Fruit fly (Drosophila melanogaster): Measurements from ENCODE around the gene CG10096.

Gene CG10096

DNA sequence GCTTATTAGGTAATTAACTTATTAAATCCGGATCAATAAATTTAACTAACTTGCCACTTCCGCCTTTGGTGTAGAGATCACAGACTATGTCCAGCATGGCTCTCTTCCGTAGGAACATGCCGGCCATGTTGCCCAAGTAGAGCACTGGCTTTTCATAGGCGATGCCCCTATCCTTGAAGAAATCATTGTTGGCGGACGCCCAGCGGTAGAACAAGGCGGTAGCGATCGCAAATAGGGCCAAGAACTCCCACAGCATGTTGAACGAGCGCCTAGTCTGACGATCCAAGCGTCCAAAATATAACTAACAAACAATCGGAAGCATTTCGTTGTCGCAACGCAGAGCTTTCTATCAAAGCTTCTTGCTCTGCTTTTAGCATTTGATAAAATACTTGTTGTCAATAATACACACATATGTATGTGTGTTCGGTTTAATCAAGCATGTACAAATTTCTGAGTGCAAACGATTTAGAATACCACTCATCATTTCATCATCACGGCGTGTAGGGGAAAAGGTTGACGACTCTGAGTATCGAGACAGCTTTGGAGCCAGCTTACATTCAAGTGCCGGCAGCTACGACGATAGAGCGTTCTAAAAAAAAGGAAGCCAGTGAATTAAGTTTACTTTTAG, 3.0 kb upstream of the CG10096 start, which contains the start of gene Cyp9f3 (continued):
- TF ChIP-seq CG10147 (GFP tag; optimal IDR thresholded peaks at IDR 0.05): no peak
- TF ChIP-seq Pdp1 (GFP tag; optimal IDR thresholded peaks at IDR 0.05): peak in 1 of 2 experiments; percentile 17
- no peak for TF ChIP-seq Xrp1 (GFP tag; IDR thresholded peaks at IDR 0.05)
- no peak for TF ChIP-seq sd (tag; optimal IDR thresholded peaks at IDR 0.05)
- no peak for TF ChIP-seq toy (GFP tag; IDR thresholded peaks at IDR 0.05)
- TF ChIP-seq CG31388 (GFP tag; optimal IDR thresholded peaks at IDR 0.05): no peak
- no peak for TF ChIP-seq vvl (GFP tag; IDR thresholded peaks at IDR 0.05)
- no peak for TF ChIP-seq disco-r (GFP tag; optimal IDR thresholded peaks at IDR 0.05)
- no peak for TF ChIP-seq CG15601 (tag; optimal IDR thresholded peaks at IDR 0.05)
- no peak for TF ChIP-seq tgo (GFP tag; IDR thresholded peaks at IDR 0.05)
- peak; percentile 54 for TF ChIP-seq Jarid2 (GFP tag; optimal IDR thresholded peaks at IDR 0.05)
- no peak for TF ChIP-seq Med (GFP tag)
- TF ChIP-seq fd96Cb (tag; optimal IDR thresholded peaks at IDR 0.05): no peak
- TF ChIP-seq CG3838 (GFP tag; optimal IDR thresholded peaks at IDR 0.05): peak; percentile 10
- TF ChIP-seq HmgD (GFP tag; optimal IDR thresholded peaks at IDR 0.05): no peak
- TF ChIP-seq tap (tag; optimal IDR thresholded peaks at IDR 0.05): no peak
- TF ChIP-seq CG17912 (GFP tag; optimal IDR thresholded peaks at IDR 0.05): no peak
- no peak for TF ChIP-seq CG18764 (GFP tag; optimal IDR thresholded peaks at IDR 0.05)
- TF ChIP-seq CG13424 (tag; optimal IDR thresholded peaks at IDR 0.05): no peak
- TF ChIP-seq Side (GFP tag; optimal IDR thresholded peaks at IDR 0.05): no peak
- TF ChIP-seq CoRest (tag; optimal IDR thresholded peaks at IDR 0.05): no peak
- no peak for TF ChIP-seq Hr3 (GFP tag; optimal IDR thresholded peaks at IDR 0.05)
- no peak for TF ChIP-seq Eip74EF (GFP tag; optimal IDR thresholded peaks at IDR 0.05)
- no peak for TF ChIP-seq CG6654 (GFP tag; optimal IDR thresholded peaks at IDR 0.05)
- TF ChIP-seq Taf1 (GFP tag; IDR thresholded peaks at IDR 0.05): no peak
- TF ChIP-seq NC2α (GFP tag; optimal IDR thresholded peaks at IDR 0.05): no peak
- TF ChIP-seq crp (GFP tag; optimal IDR thresholded peaks at IDR 0.05): no peak
- TF ChIP-seq Sry-δ (GFP tag; optimal IDR thresholded peaks at IDR 0.05): no peak
- no peak for TF ChIP-seq CG9817 (tag; optimal IDR thresholded peaks at IDR 0.05)
- TF ChIP-seq CG15514 (GFP tag; optimal IDR thresholded peaks at IDR 0.05): peak; percentile 3
- TF ChIP-seq CG16779 (GFP tag; IDR thresholded peaks at IDR 0.05): no peak
- no peak for TF ChIP-seq CG30403 (GFP tag; optimal IDR thresholded peaks at IDR 0.05)
- no peak for TF ChIP-seq CG31365 (tag; optimal IDR thresholded peaks at IDR 0.05)
- TF ChIP-seq Ptx1 (GFP tag; IDR thresholded peaks at IDR 0.05): no peak
- no peak for TF ChIP-seq tin (GFP tag; optimal IDR thresholded peaks at IDR 0.05)
- TF ChIP-seq CG7786 (GFP tag; optimal IDR thresholded peaks at IDR 0.05): no peak
- no peak for TF ChIP-seq dati (GFP tag; IDR thresholded peaks at IDR 0.05)
- no peak for TF ChIP-seq CG6254 (GFP tag; optimal IDR thresholded peaks at IDR 0.05)
- no peak for TF ChIP-seq CG17385 (GFP tag; optimal IDR thresholded peaks at IDR 0.05)
- no peak for TF ChIP-seq dmrt99B (tag; optimal IDR thresholded peaks at IDR 0.05)
- no peak for TF ChIP-seq Usf (GFP tag; optimal IDR thresholded peaks at IDR 0.05)
- no peak for TF ChIP-seq zfh2 (GFP tag; optimal IDR thresholded peaks at IDR 0.05)
- no peak for TF ChIP-seq dmrt11E (tag; optimal IDR thresholded peaks at IDR 0.05)
- no peak for TF ChIP-seq BEAF-32 (GFP tag; optimal IDR thresholded peaks at IDR 0.05)
- no peak for TF ChIP-seq gsb (GFP tag; IDR thresholded peaks at IDR 0.05)
- peak; percentile 88 for TF ChIP-seq z (GFP tag; IDR thresholded peaks at IDR 0.05)
- TF ChIP-seq CG13287 (GFP tag; IDR thresholded peaks at IDR 0.05; ENCODE audit: partially characterized antibody): peak; percentile 25; the same call in 1 of the 2 replicates
- TF ChIP-seq Sin3A (optimal IDR thresholded peaks at IDR 0.05): no peak
- peak; percentile 53 for TF ChIP-seq exex (tag; optimal IDR thresholded peaks at IDR 0.05)
- TF ChIP-seq bbx (GFP tag; IDR thresholded peaks at IDR 0.05; ENCODE audit: partially characterized antibody): 0 out of 2 replicates have a peak, but pooled peaks have one; percentile 9
